Fruit fly (Drosophila melanogaster) whole organism, embryonic: ENCODE measurements around the gene fz.
A peak's percentile ranks its signal among the peaks of the same experiment; 100 is the strongest.

Experiments used
- Atf-2 ChIP-seq: fragments of 200-800 bp; sonication (Bioruptor generic); optimal IDR thresholded peaks from 2 replicates; lab custom pipeline; 2016; ENCODE audit warnings: missing biosample characterization, missing genetic modification characterization
- Bdp1 ChIP-seq: fragments of 200-800 bp; sonication (Bioruptor generic); optimal IDR thresholded peaks from 3 replicates; lab custom pipeline; 2016; ENCODE audit warnings: missing biosample characterization, missing genetic modification characterization
- C15 ChIP-seq: fragments of 200-800 bp; sonication (Bioruptor generic); IDR thresholded peaks from 3 replicates; pipeline ENCODE4 v1.3.6; 2022; ENCODE audit warnings: missing biosample characterization, missing genetic modification characterization
- CG11504 ChIP-seq: fragments of 200-800 bp; sonication (Bioruptor generic); optimal IDR thresholded peaks from 3 replicates; lab custom pipeline; 2019; ENCODE audit warnings: missing biosample characterization, mild to moderate bottlenecking, missing genetic modification characterization, moderate library complexity
- CG11695 ChIP-seq: fragments of 200-800 bp; sonication (Bioruptor generic); IDR thresholded peaks from 3 replicates; pipeline ENCODE4 v1.3.6; 2022; ENCODE audit warnings: missing biosample characterization, missing genetic modification characterization
- CG11723 ChIP-seq: fragments of 200-800 bp; sonication (Bioruptor generic); optimal IDR thresholded peaks from 2 replicates; lab custom pipeline; 2017; ENCODE audit warnings: missing biosample characterization, mild to moderate bottlenecking, missing genetic modification characterization
- CG1233 ChIP-seq: fragments of 200-800 bp; sonication (Bioruptor generic); optimal IDR thresholded peaks from 4 replicates; lab custom pipeline; 2018; ENCODE audit warnings: missing biosample characterization, mild to moderate bottlenecking, missing genetic modification characterization
- CG13123 ChIP-seq: fragments of 200-800 bp; sonication (Bioruptor generic); optimal IDR thresholded peaks from 2 replicates; lab custom pipeline; 2016; ENCODE audit warnings: missing biosample characterization, missing genetic modification characterization
- CG17328 ChIP-seq: fragments of 200-800 bp; sonication (Bioruptor generic); IDR thresholded peaks from 2 replicates; pipeline ENCODE4 v1.3.6; 2022; ENCODE audit warnings: missing biosample characterization, missing genetic modification characterization
- CG2199 ChIP-seq: fragments of 200-800 bp; sonication (Bioruptor generic); IDR thresholded peaks from 3 replicates; pipeline ENCODE4 v1.3.6; 2022; ENCODE audit warnings: missing biosample characterization, missing genetic modification characterization
- CG3995 ChIP-seq: fragments of 200-800 bp; sonication (Bioruptor generic); optimal IDR thresholded peaks from 3 replicates; lab custom pipeline; 2016; ENCODE audit warnings: missing biosample characterization, missing genetic modification characterization
- CG43689 ChIP-seq: fragments of 200-800 bp; sonication (Bioruptor generic); IDR thresholded peaks from 2 replicates; pipeline ENCODE4 v1.3.6; 2022; ENCODE audit warnings: missing biosample characterization, missing genetic modification characterization
- CG6813 ChIP-seq: fragments of 200-800 bp; sonication (Bioruptor generic); optimal IDR thresholded peaks from 2 replicates; lab custom pipeline; 2017; ENCODE audit warnings: missing biosample characterization, missing genetic modification characterization, mild to moderate bottlenecking, moderate library complexity, missing genetic modification reagents
- CG7271 ChIP-seq: fragments of 200-800 bp; sonication (Bioruptor generic); optimal IDR thresholded peaks from 2 replicates; lab custom pipeline; 2018; ENCODE audit warnings: missing biosample characterization, mild to moderate bottlenecking, missing genetic modification characterization, moderate library complexity
- CG8478 ChIP-seq: fragments of >200 bp; optimal IDR thresholded peaks from 2 replicates; lab custom pipeline; 2018
- Dref ChIP-seq: fragments of 200-800 bp; sonication (Bioruptor generic); IDR thresholded peaks from 2 replicates; pipeline ENCODE4 v1.3.6; 2022; ENCODE audit warnings: missing biosample characterization, missing genetic modification characterization
- Fer2 ChIP-seq: fragments of 200-800 bp; sonication (Bioruptor generic); optimal IDR thresholded peaks from 2 replicates; lab custom pipeline; 2018; ENCODE audit warnings: missing biosample characterization, mild to moderate bottlenecking, missing genetic modification characterization, moderate library complexity
- GATAe ChIP-seq: fragments of 200-800 bp; sonication (Bioruptor generic); conservative IDR thresholded peaks from 2 replicates; pipeline ENCODE4 v1.3.6; 2022; ENCODE audit warnings: missing biosample characterization, missing genetic modification characterization
- HHEX ChIP-seq: fragments of 200-800 bp; sonication (Bioruptor generic); optimal IDR thresholded peaks from 3 replicates; lab custom pipeline; 2017; ENCODE audit warnings: missing biosample characterization, mild to moderate bottlenecking, missing genetic modification characterization, missing genetic modification reagents
- HmgZ ChIP-seq: fragments of 200-800 bp; sonication (Bioruptor generic); optimal IDR thresholded peaks from 2 replicates; lab custom pipeline; 2018; ENCODE audit warnings: missing biosample characterization, mild to moderate bottlenecking, missing genetic modification characterization
- Hsf ChIP-seq: fragments of 200-800 bp; sonication (Bioruptor generic); optimal IDR thresholded peaks from 3 replicates; lab custom pipeline; 2016; ENCODE audit warnings: missing biosample characterization, missing genetic modification characterization
- Kr ChIP-seq: fragments of 200-800 bp; sonication (Bioruptor generic); optimal IDR thresholded peaks from 2 replicates; lab custom pipeline; 2017; ENCODE audit warnings: missing biosample characterization, mild to moderate bottlenecking, missing genetic modification characterization
- Lhr ChIP-seq: fragments of 200-800 bp; sonication (Bioruptor generic); optimal IDR thresholded peaks from 3 replicates; lab custom pipeline; 2017; ENCODE audit warnings: mild to moderate bottlenecking, missing biosample characterization, missing genetic modification reagents, missing genetic modification characterization
- Opbp ChIP-seq: fragments of 200-800 bp; sonication (Bioruptor generic); IDR thresholded peaks from 3 replicates; pipeline ENCODE4 v1.3.6; 2022; ENCODE audit warnings: missing biosample characterization, missing genetic modification characterization; ENCODE audit not compliant: partially characterized antibody
- PHDP ChIP-seq: fragments of 200-800 bp; sonication (Bioruptor generic); optimal IDR thresholded peaks from 3 replicates; lab custom pipeline; 2018; ENCODE audit warnings: missing biosample characterization, mild to moderate bottlenecking, missing genetic modification characterization, moderate library complexity
- Sin3A ChIP-seq: fragments of >200 bp; optimal IDR thresholded peaks from 2 replicates; lab custom pipeline; 2018
- Tbp ChIP-seq: fragments of >200 bp; optimal IDR thresholded peaks from 2 replicates; lab custom pipeline; 2018; ENCODE audit warnings: missing biosample characterization, missing genetic modification characterization
- Vsx1 ChIP-seq: fragments of 200-800 bp; sonication (Bioruptor generic); optimal IDR thresholded peaks from 2 replicates; lab custom pipeline; 2017; ENCODE audit warnings: missing biosample characterization, mild to moderate bottlenecking, missing genetic modification characterization, missing genetic modification reagents
- ato ChIP-seq: fragments of 200-800 bp; sonication (Bioruptor generic); IDR thresholded peaks from 2 replicates; pipeline ENCODE4 v1.3.6; 2022; ENCODE audit warnings: missing biosample characterization, missing genetic modification characterization; ENCODE audit not compliant: partially characterized antibody
- bbx ChIP-seq: fragments of 200-800 bp; sonication (Bioruptor generic); IDR thresholded peaks from 2 replicates; pipeline ENCODE4 v1.3.6; 2022; ENCODE audit warnings: missing biosample characterization, missing genetic modification characterization; ENCODE audit not compliant: partially characterized antibody
- bigmax ChIP-seq: fragments of 200-800 bp; sonication (Bioruptor generic); optimal IDR thresholded peaks from 2 replicates; lab custom pipeline; 2018; ENCODE audit warnings: missing biosample characterization, mild to moderate bottlenecking, missing genetic modification characterization
- br ChIP-seq: fragments of >200 bp; optimal IDR thresholded peaks from 2 replicates; lab custom pipeline; 2017
- chif ChIP-seq, 2 experiments: fragments of 200-800 bp; sonication (Bioruptor generic); optimal IDR thresholded peaks; 3 replicates each; lab custom pipeline; 2016; ENCODE audit warnings: missing biosample characterization in 2 of 2, missing genetic modification characterization in 2 of 2
- croc ChIP-seq: fragments of 200-800 bp; sonication (Bioruptor generic); conservative IDR thresholded peaks from 3 replicates; pipeline ENCODE4 v1.3.6; 2022; ENCODE audit warnings: missing biosample characterization, missing genetic modification characterization
- en ChIP-seq: fragments of 200-800 bp; sonication (Bioruptor generic); optimal IDR thresholded peaks from 2 replicates; lab custom pipeline; 2016; ENCODE audit warnings: missing biosample characterization, missing genetic modification characterization
- fu2 ChIP-seq: fragments of 200-800 bp; sonication (Bioruptor generic); optimal IDR thresholded peaks from 2 replicates; lab custom pipeline; 2016; ENCODE audit warnings: missing biosample characterization, missing genetic modification characterization
- gem ChIP-seq: fragments of 200-800 bp; sonication (Bioruptor generic); optimal IDR thresholded peaks from 2 replicates; lab custom pipeline; 2019; ENCODE audit warnings: missing biosample characterization, mild to moderate bottlenecking, missing genetic modification characterization, moderate library complexity
- hkb ChIP-seq, 2 experiments: fragments of 200-800 bp in 1 of 2; fragments of >200 bp in 1 of 2; sonication (Bioruptor generic) in 1 of 2; IDR thresholded peaks in 1 of 2; optimal IDR thresholded peaks in 1 of 2; 2 replicates each; pipeline versions ENCODE4 v1.3.6 to Lab custom; 2017 to 2022; ENCODE audit warnings: missing biosample characterization in 1 of 2, missing genetic modification characterization in 1 of 2
- nom ChIP-seq: fragments of 200-800 bp; sonication (Bioruptor generic); optimal IDR thresholded peaks from 2 replicates; lab custom pipeline; 2017; ENCODE audit warnings: missing biosample characterization, missing genetic modification characterization, mild to moderate bottlenecking, moderate library complexity, missing genetic modification reagents
- otp ChIP-seq: fragments of 200-800 bp; sonication (Bioruptor generic); IDR thresholded peaks from 3 replicates; pipeline ENCODE4, ENCODE4 v1.3.6; 2022; ENCODE audit warnings: missing biosample characterization, missing genetic modification characterization
- prd ChIP-seq, 3 experiments: fragments of >200 bp in 2 of 3; fragments of 200-800 bp in 1 of 3; sonication (Bioruptor generic) in 1 of 3; optimal IDR thresholded peaks in 2 of 3; IDR thresholded peaks in 1 of 3; 2 replicates in 2 of 3; 3 replicates in 1 of 3; pipeline versions ENCODE4 v1.3.6 to Lab custom; 2017 to 2022; ENCODE audit warnings: missing biosample characterization in 1 of 3, missing genetic modification characterization in 1 of 3
- pum ChIP-seq: fragments of 200-800 bp; sonication (Bioruptor generic); optimal IDR thresholded peaks from 2 replicates; lab custom pipeline; 2016; ENCODE audit warnings: missing biosample characterization, missing genetic modification characterization
- pzg ChIP-seq: fragments of 200-800 bp; sonication (Bioruptor generic); optimal IDR thresholded peaks from 3 replicates; lab custom pipeline; 2018; ENCODE audit warnings: missing biosample characterization, mild to moderate bottlenecking, missing genetic modification characterization, moderate library complexity
- rib ChIP-seq: fragments of 200-800 bp; sonication (Bioruptor generic); IDR thresholded peaks from 2 replicates; pipeline ENCODE4 v1.3.6; 2022; ENCODE audit warnings: missing biosample characterization, missing genetic modification characterization
- sisA ChIP-seq: fragments of 200-800 bp; sonication (Bioruptor generic); IDR thresholded peaks from 2 replicates; pipeline ENCODE4 v1.3.6; 2022; ENCODE audit warnings: missing biosample characterization, missing genetic modification characterization
- tll ChIP-seq, 2 experiments: fragments of 200-800 bp in 1 of 2; fragments of >200 bp in 1 of 2; sonication (Bioruptor generic) in 1 of 2; optimal IDR thresholded peaks; 2 replicates each; lab custom pipeline; 2017 to 2019; ENCODE audit warnings: missing biosample characterization in 2 of 2, missing genetic modification characterization in 2 of 2, mild to moderate bottlenecking in 1 of 2, moderate library complexity in 1 of 2
- trh ChIP-seq: fragments of 200-800 bp; sonication (Bioruptor generic); optimal IDR thresholded peaks from 2 replicates; lab custom pipeline; 2016; ENCODE audit warnings: missing biosample characterization, missing genetic modification characterization
- tx ChIP-seq: fragments of 200-800 bp; sonication (Bioruptor generic); optimal IDR thresholded peaks from 2 replicates; lab custom pipeline; 2016; ENCODE audit warnings: missing biosample characterization, missing genetic modification characterization
- vfl ChIP-seq: fragments of 200-800 bp; sonication (Bioruptor generic); optimal IDR thresholded peaks from 2 replicates; lab custom pipeline; 2016; ENCODE audit warnings: missing biosample characterization, missing genetic modification characterization
- zen2 ChIP-seq: fragments of 200-800 bp; sonication (Bioruptor generic); IDR thresholded peaks from 3 replicates; pipeline ENCODE4 v1.3.6; 2022; ENCODE audit warnings: missing biosample characterization, missing genetic modification characterization; ENCODE audit not compliant: partially characterized antibody

The fz gene

DNA sequence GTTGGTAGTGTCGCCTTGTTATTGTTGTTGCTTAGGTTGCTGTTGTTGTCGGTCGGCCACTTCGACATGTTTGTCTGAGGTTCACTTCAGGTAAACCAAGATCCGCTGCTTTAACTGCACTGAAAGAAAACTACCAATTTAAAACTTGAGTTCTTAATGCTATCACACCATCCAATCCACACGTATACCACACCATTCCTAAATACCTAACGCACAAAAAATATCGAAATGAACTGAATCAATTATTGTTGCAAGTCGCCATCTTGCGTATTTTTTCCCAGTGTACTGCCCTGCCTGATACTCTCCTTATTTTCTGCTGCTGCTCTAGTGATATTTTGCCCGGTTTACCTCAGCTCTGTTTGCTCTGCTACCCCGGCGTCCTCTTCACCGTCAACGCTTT is 64.7 kb downstream of the fz start (continued):
- TF ChIP-seq hkb (optimal IDR thresholded peaks at IDR 0.05; lab: Kevin White, UChicago) (no peak), hkb (GFP tag; IDR thresholded peaks at IDR 0.05; lab: Robert Waterston, UW) (peak; percentile 47; the same call in 1 of the 2 replicates), croc (GFP tag; lab: Robert Waterston, UW) (peak; percentile 67), sisA (GFP tag; lab: Robert Waterston, UW) (peak; percentile 71; the same call in 1 of the 2 replicates), Bdp1 (peak; percentile 22), gem (peak; percentile 78), tll (GFP tag; optimal IDR thresholded peaks at IDR 0.05; lab: Kevin White, UChicago) (no peak), CG3995 (GFP tag; lab: Kevin White, UChicago) (peak; percentile 13), CG1233 (GFP tag; lab: Kevin White, UChicago) (peak; percentile 23), pzg (GFP tag; lab: Kevin White, UChicago) (no peak), CG17328 (GFP tag; lab: Robert Waterston, UW) (peak; percentile 56), C15 (no peak), Hsf (GFP tag; lab: Kevin White, UChicago) (peak; percentile 60), Lhr (GFP tag; lab: Kevin White, UChicago) (no peak), Atf-2 (GFP tag; lab: Kevin White, UChicago) (peak; percentile 47), fu2 (GFP tag; lab: Kevin White, UChicago) (peak; percentile 16), Tbp (no peak), br (lab: Kevin White, UChicago) (no peak), CG11504 (peak; percentile 74), zen2 (GFP tag; lab: Robert Waterston, UW) (no peak), HHEX (GFP tag; lab: Kevin White, UChicago) (no peak), CG7271 (tag; lab: Kevin White, UChicago) (peak; percentile 27), vfl (peak; percentile 21), chif (GFP tag; optimal IDR thresholded peaks at IDR 0.05; lab: Kevin White, UChicago) (peak; percentile 72 to 79), nom (GFP tag; lab: Kevin White, UChicago) (peak; percentile 70), CG2199 (GFP tag; lab: Robert Waterston, UW) (no peak), tx (GFP tag; lab: Kevin White, UChicago) (peak; percentile 55), trh (GFP tag; lab: Kevin White, UChicago) (no peak), GATAe (no peak), ato (GFP tag; lab: Robert Waterston, UW) (no peak), prd (optimal IDR thresholded peaks at IDR 0.05; lab: Kevin White, UChicago) (no peak), prd (GFP tag; IDR thresholded peaks at IDR 0.05; lab: Robert Waterston, UW) (peak; percentile 86), HmgZ (tag; lab: Kevin White, UChicago) (peak; percentile 23), Opbp (GFP tag; lab: Robert Waterston, UW) (no peak), CG8478 (lab: Kevin White, UChicago) (no peak), CG13123 (GFP tag; lab: Kevin White, UChicago) (peak; percentile 24), Sin3A (lab: Kevin White, UChicago) (no peak), en (GFP tag; lab: Kevin White, UChicago) (peak; percentile 42), CG11723 (GFP tag; lab: Kevin White, UChicago) (peak; percentile 22), Fer2 (no peak), bigmax (no peak), Dref (GFP tag; lab: Robert Waterston, UW) (no peak), otp (GFP tag; lab: Robert Waterston, UW) (peak; percentile 76; the same call in 2 of the 3 replicates), Kr (no peak), bbx (GFP tag; lab: Robert Waterston, UW) (no peak), CG11695 (GFP tag; lab: Robert Waterston, UW) (0 out of 3 replicates have a peak, but pooled peaks have one; percentile 35), Vsx1 (no peak), pum (GFP tag; lab: Kevin White, UChicago) (peak; percentile 73), rib (GFP tag; lab: Robert Waterston, UW) (no peak), PHDP (tag; lab: Kevin White, UChicago) (peak; percentile 55), CG43689 (GFP tag; lab: Robert Waterston, UW) (no peak; the same call in 1 of the 2 replicates), CG6813 (GFP tag; lab: Kevin White, UChicago) (peak; percentile 50)
